Worm (Caenorhabditis elegans) whole organism, L4 larva: ENCODE data around the gene M163.1.

ENCODE experiments used
- F10B5.3 ChIP-seq: sonication (generic microtip); optimal IDR thresholded peaks from 2 replicates; lab custom pipeline; 2016; ENCODE audit warnings: mild to moderate bottlenecking, missing genetic modification characterization, missing compliant biosample characterization
- R02D3.7 ChIP-seq: fragments of 150-350 bp; sonication (generic microtip); optimal IDR thresholded peaks from 3 replicates; lab custom pipeline; 2014; ENCODE audit warnings: missing biosample characterization, missing genetic modification characterization
- T20F7.1 ChIP-seq: fragments of 200-800 bp; sonication (Bioruptor generic); optimal IDR thresholded peaks from 2 replicates; lab custom pipeline; 2018; ENCODE audit warnings: mild to moderate bottlenecking, missing genetic modification characterization, missing compliant biosample characterization
- T26A8.4 ChIP-seq: fragments of 200-800 bp; sonication (Bioruptor generic); IDR thresholded peaks from 2 replicates; pipeline ENCODE4 v1.3.6; 2022; ENCODE audit warnings: missing genetic modification characterization, missing compliant biosample characterization
- Y48G9A.11 ChIP-seq: fragments of 200-800 bp; sonication (Bioruptor generic); IDR thresholded peaks from 2 replicates; pipeline ENCODE4 v1.3.6; 2022; ENCODE audit warnings: missing genetic modification reagents, missing genetic modification characterization, missing compliant biosample characterization
- Y5F2A.4 ChIP-seq: fragments of 200-800 bp; sonication (Bioruptor generic); optimal IDR thresholded peaks from 2 replicates; lab custom pipeline; 2018; ENCODE audit warnings: mild to moderate bottlenecking, missing genetic modification characterization, missing compliant biosample characterization
- Y75B8A.6 ChIP-seq: fragments of 200-800 bp; sonication (Bioruptor generic); IDR thresholded peaks from 2 replicates; pipeline ENCODE4 v1.3.6; 2022; ENCODE audit warnings: missing genetic modification reagents, missing genetic modification characterization, missing compliant biosample characterization
- ZK337.2 ChIP-seq: fragments of 200-800 bp; sonication (Bioruptor generic); IDR thresholded peaks from 2 replicates; pipeline ENCODE4 v1.3.6; 2022; ENCODE audit warnings: missing genetic modification reagents, missing genetic modification characterization, missing compliant biosample characterization
- ZK546.5 ChIP-seq, 2 experiments: sonication (generic microtip); optimal IDR thresholded peaks; 2 replicates each; lab custom pipeline; 2017; ENCODE audit warnings: missing biosample characterization in 2 of 2, missing genetic modification characterization in 2 of 2
- aha-1 ChIP-seq: fragments of 150-350 bp; peaks from one replicate; lab custom pipeline; 2014; ENCODE audit warnings: missing biosample characterization, missing genetic modification characterization
- attf-4 ChIP-seq: sonication (generic microtip); optimal IDR thresholded peaks from 3 replicates; lab custom pipeline; 2017; ENCODE audit warnings: missing biosample characterization, missing genetic modification characterization
- ceh-82 ChIP-seq: sonication (generic microtip); optimal IDR thresholded peaks from 2 replicates; lab custom pipeline; 2017; ENCODE audit warnings: missing biosample characterization, missing genetic modification characterization
- daf-19 ChIP-seq: fragments of 200-800 bp; sonication (Bioruptor generic); conservative IDR thresholded peaks from 2 replicates; pipeline ENCODE4 v1.3.6; 2022; ENCODE audit warnings: missing genetic modification characterization, missing compliant biosample characterization
- daf-8 ChIP-seq: fragments of 200-800 bp; sonication (Bioruptor generic); IDR thresholded peaks from 2 replicates; pipeline ENCODE4 v1.3.6; 2022; ENCODE audit warnings: missing genetic modification characterization, missing compliant biosample characterization
- dmd-6 ChIP-seq: fragments of 200-800 bp; sonication (Bioruptor generic); IDR thresholded peaks from 2 replicates; pipeline ENCODE4 v1.3.6; 2022; ENCODE audit warnings: missing genetic modification reagents, missing genetic modification characterization, missing compliant biosample characterization
- dmd-8 ChIP-seq: fragments of 200-800 bp; sonication (Bioruptor generic); IDR thresholded peaks from 2 replicates; pipeline ENCODE4 v1.3.6; 2022; ENCODE audit warnings: missing genetic modification characterization, missing compliant biosample characterization
- dpl-1 ChIP-seq: fragments of 150-350 bp; optimal IDR thresholded peaks from 2 replicates; lab custom pipeline; 2014; ENCODE audit warnings: missing biosample characterization, missing genetic modification reagents, missing genetic modification characterization
- dve-1 ChIP-seq: sonication (generic microtip); optimal IDR thresholded peaks from 2 replicates; lab custom pipeline; 2017; ENCODE audit warnings: antibody characterized with exemption, mild to moderate bottlenecking, missing genetic modification characterization, missing compliant biosample characterization; ENCODE audit not compliant: insufficient read depth
- fos-1 ChIP-seq: fragments of 150-350 bp; optimal IDR thresholded peaks from 2 replicates; lab custom pipeline; 2014; ENCODE audit warnings: missing biosample characterization, missing genetic modification characterization
- hif-1 ChIP-seq, 2 experiments: sonication (generic microtip); optimal IDR thresholded peaks; 2 replicates each; lab custom pipeline; 2016 to 2017; ENCODE audit warnings: missing compliant biosample characterization in 2 of 2, missing genetic modification characterization in 2 of 2, missing genetic modification reagents in 2 of 2, missing genotype in 2 of 2, mild to moderate bottlenecking in 1 of 2
- lim-7 ChIP-seq: fragments of 200-800 bp; sonication (Bioruptor generic); IDR thresholded peaks from 2 replicates; pipeline ENCODE4 v1.3.6; 2022; ENCODE audit warnings: missing genetic modification characterization, missing compliant biosample characterization
- lin-1 ChIP-seq: fragments of 200-800 bp; sonication (Bioruptor generic); IDR thresholded peaks from 2 replicates; pipeline ENCODE4 v1.3.6; 2022; ENCODE audit warnings: missing genetic modification reagents, missing genetic modification characterization, missing compliant biosample characterization
- lin-29 ChIP-seq: fragments of 200-800 bp; sonication (Bioruptor generic); IDR thresholded peaks from 2 replicates; pipeline ENCODE4 v1.3.6; 2022; ENCODE audit warnings: missing genetic modification reagents, missing genetic modification characterization, missing compliant biosample characterization
- lin-38 ChIP-seq: fragments of 200-800 bp; sonication (Bioruptor generic); IDR thresholded peaks from 2 replicates; pipeline ENCODE4 v1.3.6; 2022; ENCODE audit warnings: missing genetic modification reagents, missing genetic modification characterization, missing compliant biosample characterization
- lir-3 ChIP-seq: sonication (generic microtip); optimal IDR thresholded peaks from 2 replicates; lab custom pipeline; 2016; ENCODE audit warnings: mild to moderate bottlenecking, missing genetic modification characterization, missing compliant biosample characterization
- madf-5 ChIP-seq, 2 experiments: fragments of 200-800 bp; sonication (Bioruptor generic); IDR thresholded peaks; 2 replicates each; pipeline ENCODE4 v1.3.6; 2022; ENCODE audit warnings: missing compliant biosample characterization in 2 of 2, missing genetic modification characterization in 2 of 2
- madf-9 ChIP-seq: fragments of 200-800 bp; sonication (Bioruptor generic); conservative IDR thresholded peaks from 2 replicates; pipeline ENCODE4 v1.3.6; 2022; ENCODE audit warnings: missing genetic modification reagents, missing genetic modification characterization, missing compliant biosample characterization
- mdl-1 ChIP-seq, 2 experiments: fragments of 150-350 bp in 1 of 2; sonication (generic microtip) in 1 of 2; optimal IDR thresholded peaks; 2 replicates each; lab custom pipeline; 2014 to 2017; ENCODE audit warnings: missing biosample characterization in 2 of 2, missing genetic modification characterization in 2 of 2
- mdt-29 ChIP-seq: fragments of 200-800 bp; sonication (Bioruptor generic); IDR thresholded peaks from 2 replicates; pipeline ENCODE4 v1.3.6; 2022; ENCODE audit warnings: missing genetic modification reagents, missing genetic modification characterization, missing compliant biosample characterization
- mep-1 ChIP-seq: fragments of 150-350 bp; sonication (generic microtip); optimal IDR thresholded peaks from 3 replicates; lab custom pipeline; 2014; ENCODE audit warnings: missing biosample characterization, missing genetic modification characterization
- mxl-3 ChIP-seq: fragments of 200-800 bp; sonication (Bioruptor generic); optimal IDR thresholded peaks from 2 replicates; lab custom pipeline; 2018; ENCODE audit warnings: mild to moderate bottlenecking, missing genetic modification characterization, missing compliant biosample characterization
- nhr-41 ChIP-seq: fragments of 200-800 bp; sonication (Bioruptor generic); IDR thresholded peaks from 2 replicates; pipeline ENCODE4 v1.3.6; 2022; ENCODE audit warnings: missing genetic modification reagents, missing genetic modification characterization, missing compliant biosample characterization
- nhr-76 ChIP-seq: fragments of 150-350 bp; optimal IDR thresholded peaks from 2 replicates; lab custom pipeline; 2014; ENCODE audit warnings: missing biosample characterization, missing genetic modification characterization
- rbr-2 ChIP-seq: sonication (generic microtip); optimal IDR thresholded peaks from 2 replicates; lab custom pipeline; 2016; ENCODE audit warnings: missing genotype, missing genetic modification characterization, missing compliant biosample characterization
- saeg-2 ChIP-seq: fragments of 200-800 bp; sonication (Bioruptor generic); IDR thresholded peaks from 2 replicates; pipeline ENCODE4 v1.3.6; 2022; ENCODE audit warnings: missing genetic modification reagents, missing genetic modification characterization, missing compliant biosample characterization
- sdz-12 ChIP-seq: fragments of 200-800 bp; sonication (Bioruptor generic); optimal IDR thresholded peaks from 2 replicates; lab custom pipeline; 2018; ENCODE audit warnings: mild to moderate bottlenecking, missing genetic modification characterization, missing compliant biosample characterization
- spr-3 ChIP-seq: fragments of 200-800 bp; sonication (Bioruptor generic); optimal IDR thresholded peaks from 2 replicates; lab custom pipeline; 2018; ENCODE audit warnings: mild to moderate bottlenecking, missing genetic modification characterization, missing compliant biosample characterization
- unc-130 ChIP-seq: sonication (generic microtip); optimal IDR thresholded peaks from 2 replicates; lab custom pipeline; 2016; ENCODE audit warnings: missing genetic modification reagents, missing genetic modification characterization, missing compliant biosample characterization
- unc-39 ChIP-seq: sonication (generic microtip); optimal IDR thresholded peaks from 2 replicates; lab custom pipeline; 2017; ENCODE audit warnings: missing biosample characterization, missing genetic modification characterization
- unc-62 ChIP-seq, 3 experiments: fragments of 150-350 bp in 1 of 3; sonication (generic microtip); optimal IDR thresholded peaks in 2 of 3; peaks in 1 of 3; 1 replicate in 1 of 3; 2 replicates in 2 of 3; lab custom pipeline; 2014 to 2017; ENCODE audit warnings: missing biosample characterization in 3 of 3, missing genetic modification characterization in 3 of 3, missing genetic modification reagents in 3 of 3, missing genotype in 1 of 3
- vab-7 ChIP-seq: fragments of 200-800 bp; sonication (Bioruptor generic); IDR thresholded peaks from 2 replicates; pipeline ENCODE4 v1.3.6; 2022; ENCODE audit warnings: missing genetic modification reagents, missing genetic modification characterization, missing compliant biosample characterization
- zfp-3 ChIP-seq: fragments of 200-800 bp; sonication (Bioruptor generic); conservative IDR thresholded peaks from 2 replicates; pipeline ENCODE4 v1.3.6; 2022; ENCODE audit warnings: missing genetic modification reagents, missing genetic modification characterization, missing compliant biosample characterization

The M163.1 gene

ce11 chrX:14508823-14509259 lies 5.2 kb upstream of the M163.1 start (continued):
- TF ChIP-seq madf-5 (GFP tag; IDR thresholded peaks at IDR 0.05; lab: Robert Waterston, UW) (no peak), ceh-82 (tag; lab: Kevin White, UChicago) (no peak), ZK546.5 (tag; optimal IDR thresholded peaks at IDR 0.05; lab: Kevin White, UChicago) (no peak), T26A8.4 (GFP tag; lab: Robert Waterston, UW) (no peak), unc-39 (no peak), lir-3 (tag; lab: Kevin White, UChicago) (no peak), lim-7 (GFP tag; lab: Robert Waterston, UW) (no peak), vab-7 (GFP tag; lab: Robert Waterston, UW) (no peak), F10B5.3 (tag; lab: Kevin White, UChicago) (no peak), daf-19 (GFP tag; lab: Robert Waterston, UW) (no peak), spr-3 (GFP tag; lab: Kevin White, UChicago) (no peak), nhr-41 (GFP tag; lab: Robert Waterston, UW) (no peak), unc-62 (GFP tag; optimal IDR thresholded peaks at IDR 0.05 in 1 of 2; lab: Kevin White, UChicago) (peak in 1 of 2 experiments; percentile 100), unc-62 (tag; optimal IDR thresholded peaks at IDR 0.05; lab: Kevin White, UChicago) (no peak), dmd-8 (GFP tag; lab: Robert Waterston, UW) (no peak), fos-1 (tag; lab: Kevin White, UChicago) (no peak), dmd-6 (peak; percentile 74), madf-9 (GFP tag; lab: Robert Waterston, UW) (no peak), Y5F2A.4 (GFP tag; lab: Kevin White, UChicago) (no peak), mxl-3 (GFP tag; lab: Kevin White, UChicago) (peak; percentile 70), R02D3.7 (no peak), zfp-3 (GFP tag; lab: Robert Waterston, UW) (no peak), dpl-1 (GFP tag; lab: Kevin White, UChicago) (peak; percentile 20), sdz-12 (GFP tag; lab: Kevin White, UChicago) (no peak), hif-1 (tag; optimal IDR thresholded peaks at IDR 0.05; lab: Kevin White, UChicago) (peak in 1 of 2 experiments; percentile 7), mdl-1 (tag; optimal IDR thresholded peaks at IDR 0.05; lab: Kevin White, UChicago) (peak in 1 of 2 experiments; percentile 61), attf-4 (tag; lab: Kevin White, UChicago) (no peak), mep-1 (tag; lab: Kevin White, UChicago) (peak; percentile 2), daf-8 (no peak), nhr-76 (tag; lab: Kevin White, UChicago) (no peak), lin-29 (GFP tag; lab: Robert Waterston, UW) (no peak), lin-1 (GFP tag; lab: Robert Waterston, UW) (no peak), dve-1 (tag; lab: Kevin White, UChicago) (peak; percentile 45), T20F7.1 (no peak), aha-1 (tag; lab: Kevin White, UChicago) (no peak), ZK337.2 (no peak), saeg-2 (no peak), Y48G9A.11 (no peak), lin-38 (GFP tag; lab: Robert Waterston, UW) (no peak), unc-130 (GFP tag; lab: Kevin White, UChicago) (no peak), mdt-29 (GFP tag; lab: Robert Waterston, UW) (no peak), rbr-2 (tag; lab: Kevin White, UChicago) (no peak), Y75B8A.6 (GFP tag; lab: Robert Waterston, UW) (no peak)
- TF ChIP-seq, all 104 proteins: peak for 17
